Fruit fly (Drosophila melanogaster): Measurements from ENCODE around the gene Rala.

Rala gene

dm6 chrX:3671469-3672094 is 47.9 kb downstream of the Rala start, which contains the start of the genes Parg and Mnt (continued):
- no peak; the same call in 2 of the 3 replicates for TF ChIP-seq Opbp (GFP tag; IDR thresholded peaks at IDR 0.05; ENCODE audit: partially characterized antibody)
- TF ChIP-seq ato (GFP tag; IDR thresholded peaks at IDR 0.05; ENCODE audit: partially characterized antibody) = no peak
- no peak for TF ChIP-seq tio (GFP tag; optimal IDR thresholded peaks at IDR 0.05)
- TF ChIP-seq vfl (GFP tag; optimal IDR thresholded peaks at IDR 0.05) = no peak
- no peak for TF ChIP-seq Jarid2 (GFP tag; optimal IDR thresholded peaks at IDR 0.05)
- no peak for TF ChIP-seq CG2889 (GFP tag; IDR thresholded peaks at IDR 0.05)
- no peak for TF ChIP-seq ind (GFP tag; optimal IDR thresholded peaks at IDR 0.05)
- TF ChIP-seq CG9727 (GFP tag; optimal IDR thresholded peaks at IDR 0.05) = no peak
- TF ChIP-seq CG8388 (GFP tag; optimal IDR thresholded peaks at IDR 0.05) = no peak
- no peak for TF ChIP-seq prd (optimal IDR thresholded peaks at IDR 0.05)
- no peak for TF ChIP-seq prd (GFP tag; IDR thresholded peaks at IDR 0.05)
- no peak for TF ChIP-seq NK7.1 (GFP tag; optimal IDR thresholded peaks at IDR 0.05)
- no peak for TF ChIP-seq her (GFP tag; optimal IDR thresholded peaks at IDR 0.05)
- no peak for TF ChIP-seq peb (GFP tag; IDR thresholded peaks at IDR 0.05)
- peak; percentile 64 for TF ChIP-seq unc-4 (GFP tag; IDR thresholded peaks at IDR 0.05; ENCODE audit: partially characterized antibody)
- no peak for TF ChIP-seq CG10543 (GFP tag; optimal IDR thresholded peaks at IDR 0.05)
- TF ChIP-seq CG8924 (tag; optimal IDR thresholded peaks at IDR 0.05) = peak; percentile 32
- TF ChIP-seq CG2120 (GFP tag; optimal IDR thresholded peaks at IDR 0.05) = peak; percentile 12
- TF ChIP-seq CG5953 (GFP tag; IDR thresholded peaks at IDR 0.05) = no peak
- TF ChIP-seq CG6813 (GFP tag; optimal IDR thresholded peaks at IDR 0.05) = no peak
- TF ChIP-seq CG17328 (GFP tag; IDR thresholded peaks at IDR 0.05) = no peak
- TF ChIP-seq B-H1 (GFP tag; IDR thresholded peaks at IDR 0.05) = no peak
- peak; percentile 28 for TF ChIP-seq Vsx1 (GFP tag; optimal IDR thresholded peaks at IDR 0.05)
- TF ChIP-seq Doc3 (GFP tag; IDR thresholded peaks at IDR 0.05; ENCODE audit: partially characterized antibody) = peak; percentile 42; the same call in 2 of the 3 replicates
- no peak for TF ChIP-seq ATbp (GFP tag; optimal IDR thresholded peaks at IDR 0.05)
- no peak for TF ChIP-seq H2.0 (GFP tag; IDR thresholded peaks at IDR 0.05)
- TF ChIP-seq gro (GFP tag; optimal IDR thresholded peaks at IDR 0.05) = no peak
- TF ChIP-seq CG3065 (GFP tag; optimal IDR thresholded peaks at IDR 0.05) = no peak
- TF ChIP-seq Aef1 (GFP tag; IDR thresholded peaks at IDR 0.05) = peak; percentile 48; the same call in 1 of the 3 replicates
- no peak for TF ChIP-seq cad (GFP tag; optimal IDR thresholded peaks at IDR 0.05)
- no peak for TF ChIP-seq ac (GFP tag; optimal IDR thresholded peaks at IDR 0.05)
- no peak for TF ChIP-seq Dek (tag; optimal IDR thresholded peaks at IDR 0.05)
- peak; percentile 2 for TF ChIP-seq CG6854 (GFP tag; optimal IDR thresholded peaks at IDR 0.05)
- TF ChIP-seq Drgx (GFP tag; IDR thresholded peaks at IDR 0.05) = no peak
- TF ChIP-seq ro (GFP tag; IDR thresholded peaks at IDR 0.05) = no peak
- TF ChIP-seq fru (optimal IDR thresholded peaks at IDR 0.05) = no peak
- no peak for TF ChIP-seq disco-r (GFP tag; optimal IDR thresholded peaks at IDR 0.05)
- no peak for TF ChIP-seq CG6683 (GFP tag; optimal IDR thresholded peaks at IDR 0.05)
- TF ChIP-seq Elba2 (GFP tag; optimal IDR thresholded peaks at IDR 0.05) = no peak
- peak; percentile 18 for TF ChIP-seq Sox100B (GFP tag; optimal IDR thresholded peaks at IDR 0.05)
- TF ChIP-seq Atf6 (GFP tag; IDR thresholded peaks at IDR 0.05) = no peak
- TF ChIP-seq CG33557 (GFP tag; optimal IDR thresholded peaks at IDR 0.05) = no peak
- no peak for TF ChIP-seq CG7372 (GFP tag; IDR thresholded peaks at IDR 0.05)
- no peak for TF ChIP-seq Hand (GFP tag; optimal IDR thresholded peaks at IDR 0.05)
- TF ChIP-seq CG15479 (GFP tag; optimal IDR thresholded peaks at IDR 0.05) = no peak
- no peak for TF ChIP-seq wdn (GFP tag; IDR thresholded peaks at IDR 0.05)
- no peak for TF ChIP-seq CG2199 (GFP tag; IDR thresholded peaks at IDR 0.05)
- TF ChIP-seq caup (GFP tag; optimal IDR thresholded peaks at IDR 0.05; ENCODE audit: severe bottlenecking) = no peak
- TF ChIP-seq insv (GFP tag; optimal IDR thresholded peaks at IDR 0.05) = no peak
- no peak for TF ChIP-seq CG15601 (tag; optimal IDR thresholded peaks at IDR 0.05)
- TF ChIP-seq Bteb2 (GFP tag; optimal IDR thresholded peaks at IDR 0.05) = no peak
